Worm (Caenorhabditis elegans) whole organism, L2 larva: ENCODE results near the gene srv-13.

Source experiments
- C34F6.9 ChIP-seq: fragments of 150-350 bp; optimal IDR thresholded peaks from 2 replicates; lab custom pipeline; 2014; ENCODE audit warnings: missing biosample characterization, missing genetic modification characterization
- R02D3.7 ChIP-seq: fragments of 150-350 bp; optimal IDR thresholded peaks from 2 replicates; lab custom pipeline; 2014; ENCODE audit warnings: missing biosample characterization, missing genetic modification characterization
- ZK546.5 ChIP-seq: sonication (generic microtip); optimal IDR thresholded peaks from 2 replicates; lab custom pipeline; 2017; ENCODE audit warnings: missing biosample characterization, missing genetic modification characterization
- aly-2 ChIP-seq: fragments of 150-350 bp; optimal IDR thresholded peaks from 2 replicates; lab custom pipeline; 2014; ENCODE audit warnings: missing biosample characterization, missing genetic modification characterization
- blmp-1 ChIP-seq: sonication (generic microtip); optimal IDR thresholded peaks from 2 replicates; lab custom pipeline; 2017; ENCODE audit warnings: missing genetic modification characterization, mild to moderate bottlenecking, missing compliant biosample characterization, antibody characterized with exemption, moderate library complexity; ENCODE audit not compliant: insufficient read depth
- ceh-82 ChIP-seq: fragments of 150-350 bp; optimal IDR thresholded peaks from 2 replicates; lab custom pipeline; 2014; ENCODE audit warnings: missing biosample characterization, missing genetic modification characterization
- egl-27 ChIP-seq: sonication (generic microtip); optimal IDR thresholded peaks from 3 replicates; lab custom pipeline; 2017; ENCODE audit warnings: missing biosample characterization, missing genetic modification reagents, missing genetic modification characterization
- fos-1 ChIP-seq: fragments of 150-350 bp; optimal IDR thresholded peaks from 2 replicates; lab custom pipeline; 2014; ENCODE audit warnings: missing biosample characterization, missing genetic modification characterization
- mbf-1 ChIP-seq: sonication (generic microtip); optimal IDR thresholded peaks from 2 replicates; lab custom pipeline; 2017; ENCODE audit warnings: missing biosample characterization, missing genetic modification characterization
- mdl-1 ChIP-seq, 2 experiments: fragments of 150-350 bp in 1 of 2; sonication (generic microtip) in 1 of 2; optimal IDR thresholded peaks; 2 replicates each; lab custom pipeline; 2017; ENCODE audit warnings: missing biosample characterization in 2 of 2, missing genetic modification characterization in 2 of 2
- sem-4 ChIP-seq: fragments of 150-350 bp; optimal IDR thresholded peaks from 2 replicates; lab custom pipeline; 2014; ENCODE audit warnings: missing biosample characterization, missing genetic modification reagents, missing genetic modification characterization
- sma-9 ChIP-seq, 2 experiments: fragments of 150-350 bp in 1 of 2; sonication (generic microtip) in 1 of 2; optimal IDR thresholded peaks; 2 replicates each; lab custom pipeline; 2014 to 2016; ENCODE audit warnings: missing genetic modification characterization in 2 of 2, mild to moderate bottlenecking in 1 of 2, missing biosample characterization in 1 of 2, missing compliant biosample characterization in 1 of 2, missing genetic modification reagents in 1 of 2, moderate library complexity in 1 of 2
- unc-39 ChIP-seq: fragments of 150-350 bp; optimal IDR thresholded peaks from 2 replicates; lab custom pipeline; 2014; ENCODE audit warnings: missing biosample characterization, missing genetic modification characterization
- ztf-4 ChIP-seq: fragments of 150-350 bp; optimal IDR thresholded peaks from 2 replicates; lab custom pipeline; 2014; ENCODE audit warnings: missing biosample characterization, missing genetic modification characterization

DNA sequence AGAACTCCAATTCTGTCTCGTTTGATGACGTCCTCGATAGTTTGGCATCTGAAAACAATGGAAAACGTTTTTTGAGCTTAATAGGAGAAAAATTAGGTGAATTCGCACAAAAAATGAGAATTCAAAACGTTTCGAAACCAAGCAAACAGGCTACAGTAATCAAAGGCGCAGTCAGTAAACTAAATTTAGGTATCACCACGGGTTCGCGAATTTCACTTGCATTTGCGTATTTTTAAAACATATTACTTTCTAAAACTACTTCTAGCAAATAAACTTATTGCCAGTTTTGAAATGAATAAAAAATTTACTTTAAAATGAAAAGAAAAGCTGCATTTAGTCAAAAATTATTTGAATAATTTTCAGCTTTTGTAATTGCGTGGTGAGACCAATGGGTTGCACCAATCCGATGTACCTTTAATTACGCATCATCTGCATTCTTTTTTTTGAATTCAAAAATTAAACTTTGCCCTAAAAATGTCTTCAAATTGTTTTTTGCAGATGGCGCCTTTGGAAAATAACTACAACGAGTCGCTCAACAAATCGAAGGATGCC lies 14.1 kb downstream of the srv-13 start, which contains the start of the genes Y73B6BL.23 and htp-2:
- TF ChIP-seq ceh-82 (no peak), ztf-4 (tag; lab: Kevin White, UChicago) (no peak), R02D3.7 (tag; lab: Kevin White, UChicago) (no peak), ZK546.5 (tag; lab: Kevin White, UChicago) (no peak), mdl-1 (tag; optimal IDR thresholded peaks at IDR 0.05; lab: Kevin White, UChicago) (no peak), unc-39 (tag; lab: Kevin White, UChicago) (no peak), egl-27 (no peak), sem-4 (no peak), aly-2 (tag; lab: Kevin White, UChicago) (no peak), sma-9 (GFP tag; optimal IDR thresholded peaks at IDR 0.05; lab: Kevin White, UChicago) (no peak), sma-9 (tag; optimal IDR thresholded peaks at IDR 0.05; lab: Kevin White, UChicago) (no peak), blmp-1 (tag; lab: Kevin White, UChicago) (no peak), mbf-1 (tag; lab: Kevin White, UChicago) (no peak), C34F6.9 (no peak), fos-1 (tag; lab: Kevin White, UChicago) (no peak)
